Worm (Caenorhabditis elegans): ENCODE data around the gene lgc-25.

ce11 chrX:14140040-14140439 lies 21.5 kb downstream of the lgc-25 start, which contains the start of gene nkat-1:
- TF ChIP-seq him-1 (tag; optimal IDR thresholded peaks at IDR 0.05): no peak
- TF ChIP-seq dao-5 (tag; optimal IDR thresholded peaks at IDR 0.05): no peak
- no peak for TF ChIP-seq W03F9.2 (tag; optimal IDR thresholded peaks at IDR 0.05)
